Fruit fly (Drosophila melanogaster): ENCODE results near the gene U4-U6-60K.

Gene U4-U6-60K

DNA sequence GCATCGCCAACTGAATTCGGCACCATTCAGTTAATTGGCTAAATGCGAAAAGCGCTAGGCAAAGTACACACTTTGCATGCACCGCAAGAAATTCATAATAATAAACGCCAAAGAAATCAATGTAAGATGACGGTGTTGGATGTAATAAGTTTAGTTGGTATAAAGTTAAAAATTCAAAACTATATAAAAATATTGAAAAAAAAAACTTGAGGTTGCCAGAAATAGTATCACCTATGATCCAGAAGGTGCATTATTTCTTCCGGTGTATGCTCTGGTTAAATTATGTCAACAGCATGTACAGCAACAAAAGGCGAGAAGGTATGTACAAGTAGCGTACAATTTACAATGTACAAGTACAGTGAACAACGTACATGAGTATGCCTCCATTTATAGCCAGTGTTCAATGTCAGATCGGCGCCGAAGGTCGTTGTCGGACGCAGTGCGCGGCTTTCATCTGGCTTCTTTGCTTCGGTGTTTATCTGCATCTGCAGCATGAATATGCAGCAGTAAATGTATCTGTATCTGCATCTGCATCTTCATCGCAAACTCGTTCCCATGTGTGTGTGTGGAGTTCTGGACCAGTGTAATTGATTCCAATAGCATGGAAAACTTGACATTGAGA is 16.7 kb downstream of the U4-U6-60K start (continued):
- TF ChIP-seq Ptx1 (GFP tag; IDR thresholded peaks at IDR 0.05) (peak; percentile 30; the same call in 1 of the 2 replicates), CG16813 (GFP tag; IDR thresholded peaks at IDR 0.05; ENCODE audit: partially characterized antibody) (no peak), dmrt99B (tag; optimal IDR thresholded peaks at IDR 0.05) (peak; percentile 51), CG2116 (GFP tag; optimal IDR thresholded peaks at IDR 0.05) (no peak), D19A (tag; optimal IDR thresholded peaks at IDR 0.05) (peak; percentile 1), CG4360 (GFP tag; IDR thresholded peaks at IDR 0.05) (no peak), az2 (GFP tag; optimal IDR thresholded peaks at IDR 0.05) (peak; percentile 29), ci (GFP tag; IDR thresholded peaks at IDR 0.05) (peak; percentile 55; the same call in 1 of the 3 replicates), wek (GFP tag; optimal IDR thresholded peaks at IDR 0.05) (no peak), Drgx (GFP tag; IDR thresholded peaks at IDR 0.05) (peak; percentile 76), sob (GFP tag; IDR thresholded peaks at IDR 0.05) (no peak), Xrp1 (GFP tag; IDR thresholded peaks at IDR 0.05) (0 out of 2 replicates have a peak, but pooled peaks have one; percentile 28), Hand (GFP tag; optimal IDR thresholded peaks at IDR 0.05) (no peak), Stat92E (GFP tag; optimal IDR thresholded peaks at IDR 0.05) (no peak), CG30403 (GFP tag; optimal IDR thresholded peaks at IDR 0.05) (peak; percentile 0)

DNA sequence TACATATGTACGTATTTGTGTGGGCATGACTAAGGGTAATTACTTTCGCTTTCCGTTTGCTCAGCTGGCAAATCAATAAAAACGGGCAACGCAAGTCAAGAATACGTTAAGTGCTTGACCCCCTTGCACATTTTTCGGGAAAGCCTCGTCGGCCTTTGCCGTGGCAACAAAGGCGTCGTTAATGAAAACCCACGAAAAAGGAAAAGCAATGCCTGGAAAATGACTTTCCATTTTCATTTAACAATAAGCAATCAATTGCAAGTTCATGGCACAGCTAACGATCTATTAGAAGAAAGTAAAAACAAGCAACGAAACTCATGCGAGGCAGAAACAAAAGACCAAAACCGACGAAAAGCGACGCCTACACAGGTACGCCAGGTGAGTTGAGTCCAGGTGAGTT is 17.7 kb downstream of the U4-U6-60K start:
- TF ChIP-seq Sin3A (optimal IDR thresholded peaks at IDR 0.05) (no peak), cg (GFP tag; optimal IDR thresholded peaks at IDR 0.05) (peak; percentile 34), CG2712 (tag; optimal IDR thresholded peaks at IDR 0.05) (no peak), Blimp-1 (GFP tag; optimal IDR thresholded peaks at IDR 0.05) (peak; percentile 95), Dref (GFP tag; IDR thresholded peaks at IDR 0.05) (no peak), tio (GFP tag; optimal IDR thresholded peaks at IDR 0.05) (no peak), CkIIα-i1 (GFP tag; IDR thresholded peaks at IDR 0.05) (no peak), phol (tag; optimal IDR thresholded peaks at IDR 0.05) (no peak), sr (GFP tag; IDR thresholded peaks at IDR 0.05) (0 out of 3 replicates have a peak, but pooled peaks have one; percentile 15), zf30C (GFP tag; optimal IDR thresholded peaks at IDR 0.05) (no peak), CG14050 (GFP tag; IDR thresholded peaks at IDR 0.05) (no peak), Dek (tag; optimal IDR thresholded peaks at IDR 0.05) (no peak), CG11085 (GFP tag; IDR thresholded peaks at IDR 0.05) (no peak), NC2β (GFP tag; optimal IDR thresholded peaks at IDR 0.05) (no peak), CG12299 (tag; optimal IDR thresholded peaks at IDR 0.05) (no peak), ac (GFP tag; optimal IDR thresholded peaks at IDR 0.05) (peak; percentile 88), pros (GFP tag; optimal IDR thresholded peaks at IDR 0.05) (peak; percentile 25), Kr (GFP tag; optimal IDR thresholded peaks at IDR 0.05) (peak; percentile 7), kni (GFP tag; optimal IDR thresholded peaks at IDR 0.05) (peak; percentile 12), onecut (GFP tag; IDR thresholded peaks at IDR 0.05) (peak; percentile 11; the same call in 1 of the 2 replicates), sens (GFP tag) (peak; percentile 50), CG17328 (GFP tag; IDR thresholded peaks at IDR 0.05) (no peak), PHDP (tag; optimal IDR thresholded peaks at IDR 0.05) (no peak)
